Worm (Caenorhabditis elegans): Measurements from ENCODE around the gene cyd-1.

Gene cyd-1

DNA sequence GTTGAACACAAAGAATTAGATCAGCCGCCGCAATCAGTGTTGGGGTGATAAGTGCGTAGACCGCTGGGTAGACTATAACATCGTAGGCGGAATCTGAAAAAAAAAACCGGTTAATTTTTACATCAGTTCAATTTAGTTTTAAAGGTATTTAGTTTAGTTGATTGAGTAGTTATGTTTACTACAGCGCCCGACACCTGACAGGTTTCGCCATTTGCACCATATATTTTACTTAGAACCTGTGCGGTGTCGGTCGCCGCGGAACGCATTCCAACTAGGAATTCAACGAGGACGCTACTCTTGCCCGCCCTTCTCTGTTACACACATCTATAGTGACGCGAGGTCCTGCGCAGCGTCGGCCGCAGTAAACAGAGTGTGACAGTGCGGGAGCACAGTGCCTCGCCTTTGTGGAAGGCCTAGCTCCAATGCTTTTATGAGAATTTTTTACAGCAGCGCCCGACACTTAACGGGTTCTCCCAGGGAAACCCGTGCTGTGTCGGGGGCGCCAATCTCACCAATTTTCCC lies 11.9 kb upstream of the cyd-1 start:
- TF ChIP-seq elt-2 (tag; optimal IDR thresholded peaks at IDR 0.05) (no peak), fos-1 (tag; optimal IDR thresholded peaks at IDR 0.05) (no peak), ama-1 (optimal IDR thresholded peaks at IDR 0.05) (no peak), nhr-20 (tag; optimal IDR thresholded peaks at IDR 0.05) (no peak), lsy-2 (tag; optimal IDR thresholded peaks at IDR 0.05) (no peak), elt-3 (tag; optimal IDR thresholded peaks at IDR 0.05) (no peak), hlh-4 (tag; optimal IDR thresholded peaks at IDR 0.05) (no peak), ceh-63 (GFP tag; optimal IDR thresholded peaks at IDR 0.05) (no peak), C16A3.4 (tag; optimal IDR thresholded peaks at IDR 0.05) (no peak), nhr-85 (tag) (no peak), lir-3 (tag; optimal IDR thresholded peaks at IDR 0.05; ENCODE audit: poor library complexity) (no peak), unc-30 (tag; optimal IDR thresholded peaks at IDR 0.05) (no peak), nhr-90 (tag; optimal IDR thresholded peaks at IDR 0.05; ENCODE audit: poor library complexity) (no peak), zag-1 (tag; optimal IDR thresholded peaks at IDR 0.05) (no peak), ceh-88 (GFP tag; IDR thresholded peaks at IDR 0.05) (no peak), fkh-10 (GFP tag; optimal IDR thresholded peaks at IDR 0.05) (no peak), egl-13 (tag; optimal IDR thresholded peaks at IDR 0.05) (no peak), egl-27 (tag; optimal IDR thresholded peaks at IDR 0.05) (no peak), dsc-1 (tag; optimal IDR thresholded peaks at IDR 0.05) (no peak), fkh-8 (tag; optimal IDR thresholded peaks at IDR 0.05) (no peak)

DNA sequence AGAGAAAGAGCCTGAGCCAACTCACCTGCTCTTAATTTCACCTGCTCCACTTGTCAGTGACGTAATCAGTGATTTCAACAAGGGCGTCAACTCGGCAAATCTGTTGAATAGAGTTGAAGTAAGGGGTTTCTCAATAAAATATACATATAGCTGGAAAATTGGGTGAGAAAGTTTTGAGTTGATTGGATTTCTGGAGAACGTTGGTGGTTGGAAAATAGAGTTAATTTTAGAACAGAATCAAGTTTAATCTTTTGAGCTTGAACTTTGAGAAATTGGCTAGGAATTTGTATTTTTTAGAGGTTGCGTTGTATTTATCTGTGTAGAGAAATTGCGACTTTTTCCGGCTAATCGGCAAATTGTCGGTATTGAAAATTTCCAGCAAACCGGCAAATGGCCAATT lies 10.8 kb upstream of the cyd-1 start, which contains the start of gene Y38F1A.4:
Gene Y38F1A.4 (minus strand): TSS at position 101 of the 400 bp plus-strand sequence.
- TF ChIP-seq lin-39 (tag; optimal IDR thresholded peaks at IDR 0.05) (no peak), unc-62 (GFP tag; optimal IDR thresholded peaks at IDR 0.05) (no peak), dpl-1 (GFP tag; optimal IDR thresholded peaks at IDR 0.05) (no peak), C16A3.4 (tag; optimal IDR thresholded peaks at IDR 0.05) (no peak), zip-4 (GFP tag; optimal IDR thresholded peaks at IDR 0.05) (no peak), ztf-11 (tag; optimal IDR thresholded peaks at IDR 0.05) (no peak), nhr-47 (tag; optimal IDR thresholded peaks at IDR 0.05) (no peak), aly-2 (tag; optimal IDR thresholded peaks at IDR 0.05) (no peak), hlh-4 (tag; optimal IDR thresholded peaks at IDR 0.05) (peak; percentile 82)

DNA sequence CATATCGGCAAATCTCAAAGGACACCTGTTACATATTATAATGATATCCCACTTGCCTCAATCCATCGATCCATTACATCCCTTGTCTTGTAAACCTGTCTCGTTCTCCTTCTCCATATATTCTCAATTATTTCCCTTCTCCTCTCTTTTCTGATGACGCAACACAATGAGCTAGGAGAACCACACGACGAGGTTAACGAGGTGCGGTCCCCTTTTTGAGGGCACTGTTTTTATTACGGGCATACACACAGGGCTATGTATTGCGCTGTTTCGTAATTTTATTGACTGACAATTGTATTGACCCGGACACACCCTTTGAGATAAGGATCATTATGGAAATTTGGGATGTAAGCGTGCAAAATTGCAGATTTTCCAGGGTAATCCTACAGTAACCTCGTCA lies 1.7 kb upstream of the cyd-1 start:
- no peak for TF ChIP-seq grh-1 (GFP tag; IDR thresholded peaks at IDR 0.05)
- TF ChIP-seq nhr-85 (tag): peak; percentile 52

DNA sequence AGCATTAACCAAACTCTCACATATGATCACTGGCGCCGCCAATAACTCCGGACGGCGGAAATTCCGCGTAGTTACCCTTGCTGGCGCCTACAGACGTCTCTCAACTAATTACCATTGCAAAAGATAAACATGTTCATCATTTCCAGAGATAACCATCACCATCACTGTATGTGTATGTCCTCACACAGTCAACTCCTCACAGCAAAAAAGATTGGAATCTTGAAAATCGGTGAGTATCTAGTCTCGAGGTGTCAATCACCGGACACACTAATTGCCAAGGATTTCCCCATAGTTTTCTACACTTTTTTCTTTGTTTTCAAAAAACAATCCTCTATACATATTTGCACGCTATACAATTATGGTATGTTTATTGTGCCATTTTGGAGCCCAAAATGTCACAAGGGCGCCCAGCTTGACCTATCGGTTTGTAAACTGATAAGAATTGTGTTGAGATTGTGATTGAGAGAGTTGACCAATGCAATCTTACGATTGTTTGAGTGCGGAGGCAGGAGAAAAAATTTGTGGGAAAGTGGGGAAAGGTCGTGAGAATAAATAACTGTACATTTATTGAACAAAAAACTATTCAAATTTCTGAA lies 1.7 kb downstream of the cyd-1 start:
- peak; percentile 71 for TF ChIP-seq elt-2 (tag; optimal IDR thresholded peaks at IDR 0.05)
- no peak for TF ChIP-seq lsy-2 (tag; optimal IDR thresholded peaks at IDR 0.05)
- TF ChIP-seq nhr-85 (tag): peak; percentile 93
- TF ChIP-seq nhr-71 (tag; optimal IDR thresholded peaks at IDR 0.05): no peak
- TF ChIP-seq blmp-1 (tag; optimal IDR thresholded peaks at IDR 0.05): peak; percentile 25
- TF ChIP-seq hpl-2 (GFP tag; optimal IDR thresholded peaks at IDR 0.05): no peak
- TF ChIP-seq nhr-19 (GFP tag; conservative IDR thresholded peaks at IDR 0.05): no peak
- no peak for TF ChIP-seq efl-3 (GFP tag; optimal IDR thresholded peaks at IDR 0.05)
- no peak for TF ChIP-seq fkh-8 (tag; optimal IDR thresholded peaks at IDR 0.05)
- TF ChIP-seq ceh-88 (GFP tag; IDR thresholded peaks at IDR 0.05): no peak
- TF ChIP-seq ztf-11 (tag; optimal IDR thresholded peaks at IDR 0.05): no peak
- no peak for TF ChIP-seq unc-86 (tag; optimal IDR thresholded peaks at IDR 0.05)
- TF ChIP-seq lin-14 (GFP tag; optimal IDR thresholded peaks at IDR 0.05): peak; percentile 54
- no peak for TF ChIP-seq pag-3 (tag; optimal IDR thresholded peaks at IDR 0.05; ENCODE audit: borderline replicate concordance, insufficient read depth)
- peak; percentile 12 for TF ChIP-seq snu-23 (GFP tag; optimal IDR thresholded peaks at IDR 0.05)
- TF ChIP-seq tbx-2 (tag; optimal IDR thresholded peaks at IDR 0.05): no peak
- TF ChIP-seq nhr-76 (tag; optimal IDR thresholded peaks at IDR 0.05): no peak
- TF ChIP-seq rnt-1 (tag; optimal IDR thresholded peaks at IDR 0.05): peak; percentile 20
- TF ChIP-seq ets-5 (GFP tag; IDR thresholded peaks at IDR 0.05): no peak
- no peak for TF ChIP-seq tlp-1 (tag; optimal IDR thresholded peaks at IDR 0.05)
- TF ChIP-seq swsn-7 (tag; optimal IDR thresholded peaks at IDR 0.05): no peak
- TF ChIP-seq mdl-1 (tag; optimal IDR thresholded peaks at IDR 0.05): no peak
- peak; percentile 30 for TF ChIP-seq nhr-20 (tag; optimal IDR thresholded peaks at IDR 0.05)
- no peak for TF ChIP-seq Y116A8C.19 (tag; optimal IDR thresholded peaks at IDR 0.05; ENCODE audit: borderline replicate concordance)
- no peak for TF ChIP-seq aha-1 (tag; optimal IDR thresholded peaks at IDR 0.05)

Measured in whole organism, L1 larva.